Worm (Caenorhabditis elegans) whole organism, young adult: ENCODE measurements around the gene K10C2.8.

Experiments
- B0019.2 ChIP-seq: fragments of 200-800 bp; sonication (Bioruptor generic); conservative IDR thresholded peaks from 2 replicates; pipeline ENCODE4 v1.3.6; 2022; ENCODE audit warnings: missing genetic modification reagents, missing genetic modification characterization, missing compliant biosample characterization
- ama-1 ChIP-seq, 3 experiments: fragments of 150-350 bp in 1 of 3; sonication (generic microtip) in 2 of 3; optimal IDR thresholded peaks; 2 replicates each; lab custom pipeline; 2014 to 2018; ENCODE audit warnings: missing biosample characterization in 2 of 3, missing genetic modification characterization in 2 of 3, missing genetic modification reagents in 2 of 3
- dox-1 ChIP-seq: fragments of 200-800 bp; sonication (Bioruptor generic); IDR thresholded peaks from 2 replicates; pipeline ENCODE4 v1.3.6; 2022; ENCODE audit warnings: missing genetic modification reagents, missing genetic modification characterization, missing compliant biosample characterization
- lag-1 ChIP-seq: fragments of 200-800 bp; sonication (Bioruptor generic); IDR thresholded peaks from 2 replicates; pipeline ENCODE4 v1.3.6; 2022; ENCODE audit warnings: missing genetic modification reagents, missing genetic modification characterization, missing compliant biosample characterization
- lin-35 ChIP-seq, 3 experiments: fragments of 150-350 bp in 2 of 3; sonication (generic microtip) in 1 of 3; optimal IDR thresholded peaks; 2 replicates each; lab custom pipeline; 2014 to 2018; ENCODE audit warnings: missing biosample characterization in 3 of 3, missing genetic modification characterization in 3 of 3, missing genetic modification reagents in 3 of 3
- mcd-1 ChIP-seq: fragments of 200-800 bp; sonication (Bioruptor generic); IDR thresholded peaks from 2 replicates; pipeline ENCODE4 v1.3.6; 2022; ENCODE audit warnings: missing genetic modification reagents, missing genetic modification characterization, missing compliant biosample characterization
- snpc-4 ChIP-seq, 5 experiments: fragments of 150-350 bp in 1 of 5; sonication (generic microtip) in 4 of 5; optimal IDR thresholded peaks; 2 replicates each; lab custom pipeline; 2014 to 2018; ENCODE audit warnings: missing genetic modification characterization in 5 of 5, missing biosample characterization in 3 of 5, antibody characterized with exemption in 2 of 5, mild to moderate bottlenecking in 2 of 5, missing compliant biosample characterization in 2 of 5, missing genotype in 2 of 5, moderate library complexity in 2 of 5, missing genetic modification reagents in 1 of 5

DNA sequence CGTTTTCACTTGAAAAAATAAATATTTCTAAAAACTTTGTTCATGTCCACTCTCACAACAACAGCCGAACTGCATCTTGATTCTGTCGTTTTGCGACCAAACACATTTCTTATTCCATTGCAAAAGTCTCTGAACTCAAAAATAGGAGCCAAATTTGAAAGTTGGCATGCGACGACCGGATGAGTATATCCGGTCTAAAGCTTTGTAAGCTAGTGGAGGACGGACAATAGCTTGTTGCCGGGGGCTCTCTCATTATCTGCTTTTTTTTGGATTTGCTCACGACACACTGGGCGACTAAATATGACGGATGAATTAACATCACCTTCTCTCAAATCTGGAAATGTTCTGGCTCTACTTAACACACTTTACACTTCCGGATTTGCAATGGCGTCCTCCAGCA lies 24.3 kb upstream of the K10C2.8 start, which contains the start of gene K04E7.1:
- no peak for TF ChIP-seq lin-35 (GFP tag; optimal IDR thresholded peaks at IDR 0.05; lab: Kevin White, UChicago)
- TF ChIP-seq snpc-4 (GFP tag; optimal IDR thresholded peaks at IDR 0.05; lab: Kevin White, UChicago) = no peak
- TF ChIP-seq snpc-4 (tag; optimal IDR thresholded peaks at IDR 0.05; lab: Kevin White, UChicago) = no peak
- no peak for TF ChIP-seq B0019.2 (GFP tag; lab: Robert Waterston, UW)
- TF ChIP-seq ama-1 (optimal IDR thresholded peaks at IDR 0.05; lab: Kevin White, UChicago) = no peak
- TF ChIP-seq ama-1 (GFP tag; optimal IDR thresholded peaks at IDR 0.05; lab: Kevin White, UChicago) = no peak
- TF ChIP-seq lag-1 (GFP tag; lab: Robert Waterston, UW) = no peak
- no peak for TF ChIP-seq dox-1 (GFP tag; lab: Robert Waterston, UW)
- TF ChIP-seq mcd-1 (GFP tag; lab: Robert Waterston, UW) = no peak
